Fruit fly (Drosophila melanogaster) whole organism, embryonic: ENCODE data around the gene CG43248.

ENCODE experiments used
- Antp ChIP-seq: fragments of 200-800 bp; sonication (Bioruptor generic); optimal IDR thresholded peaks from 3 replicates; lab custom pipeline; 2016; ENCODE audit warnings: missing biosample characterization, missing genetic modification characterization
- Atf-2 ChIP-seq: fragments of 200-800 bp; sonication (Bioruptor generic); optimal IDR thresholded peaks from 2 replicates; lab custom pipeline; 2016; ENCODE audit warnings: missing biosample characterization, missing genetic modification characterization
- Atf3 ChIP-seq: fragments of 200-800 bp; sonication (Bioruptor generic); optimal IDR thresholded peaks from 3 replicates; lab custom pipeline; 2016; ENCODE audit warnings: missing biosample characterization, missing genetic modification characterization
- BEAF-32 ChIP-seq: fragments of 200-800 bp; sonication (Bioruptor generic); optimal IDR thresholded peaks from 3 replicates; lab custom pipeline; 2017; ENCODE audit warnings: missing biosample characterization, missing genetic modification characterization, mild to moderate bottlenecking, moderate library complexity, missing genetic modification reagents
- BtbVII ChIP-seq: fragments of 200-800 bp; sonication (Bioruptor generic); optimal IDR thresholded peaks from 3 replicates; lab custom pipeline; 2017; ENCODE audit warnings: missing biosample characterization, mild to moderate bottlenecking, missing genetic modification characterization
- CG10366 ChIP-seq: fragments of 200-800 bp; sonication (Bioruptor generic); IDR thresholded peaks from 2 replicates; pipeline ENCODE4 v1.3.6; 2022; ENCODE audit warnings: missing biosample characterization, missing genetic modification characterization
- CG12104 ChIP-seq: fragments of 200-800 bp; sonication (Bioruptor generic); optimal IDR thresholded peaks from 3 replicates; lab custom pipeline; 2016; ENCODE audit warnings: missing biosample characterization, missing genetic modification characterization
- CG12659 ChIP-seq: fragments of 200-800 bp; sonication (Bioruptor generic); optimal IDR thresholded peaks from 3 replicates; lab custom pipeline; 2017; ENCODE audit warnings: mild to moderate bottlenecking, missing biosample characterization, missing genetic modification reagents, missing genetic modification characterization
- CG13894 ChIP-seq: fragments of 200-800 bp; sonication (Bioruptor generic); optimal IDR thresholded peaks from 3 replicates; lab custom pipeline; 2018; ENCODE audit warnings: missing biosample characterization, mild to moderate bottlenecking, missing genetic modification characterization, moderate library complexity
- CG14710 ChIP-seq: fragments of 200-800 bp; sonication (Bioruptor generic); optimal IDR thresholded peaks from 3 replicates; lab custom pipeline; 2019; ENCODE audit warnings: missing biosample characterization, mild to moderate bottlenecking, missing genetic modification characterization, moderate library complexity
- CG17612 ChIP-seq: fragments of 200-800 bp; sonication (Bioruptor generic); IDR thresholded peaks from 2 replicates; pipeline ENCODE4 v1.3.6; 2022; ENCODE audit warnings: missing biosample characterization, missing genetic modification characterization
- CG18262 ChIP-seq: fragments of 200-800 bp; optimal IDR thresholded peaks from 3 replicates; lab custom pipeline; 2019; ENCODE audit warnings: missing biosample characterization, mild to moderate bottlenecking, missing genetic modification characterization, moderate library complexity
- CG2199 ChIP-seq: fragments of 200-800 bp; sonication (Bioruptor generic); IDR thresholded peaks from 3 replicates; pipeline ENCODE4 v1.3.6; 2022; ENCODE audit warnings: missing biosample characterization, missing genetic modification characterization
- CG31388 ChIP-seq: fragments of 200-800 bp; sonication (Bioruptor generic); optimal IDR thresholded peaks from 2 replicates; lab custom pipeline; 2016; ENCODE audit warnings: missing biosample characterization, missing genetic modification characterization
- CG34224 ChIP-seq: fragments of 200-800 bp; sonication (Bioruptor generic); IDR thresholded peaks from 3 replicates; pipeline ENCODE4 v1.3.6; 2022; ENCODE audit warnings: missing biosample characterization, missing genetic modification characterization; ENCODE audit not compliant: partially characterized antibody
- CG4617 ChIP-seq: fragments of 200-800 bp; sonication (Bioruptor generic); optimal IDR thresholded peaks from 3 replicates; lab custom pipeline; 2016; ENCODE audit warnings: missing biosample characterization, missing genetic modification characterization, borderline replicate concordance
- CG7372 ChIP-seq: fragments of 200-800 bp; sonication (Bioruptor generic); IDR thresholded peaks from 2 replicates; pipeline ENCODE4 v1.3.6; 2022; ENCODE audit warnings: missing biosample characterization, missing genetic modification characterization
- Dp ChIP-seq: fragments of 200-800 bp; sonication (Bioruptor generic); optimal IDR thresholded peaks from 2 replicates; lab custom pipeline; 2018; ENCODE audit warnings: missing biosample characterization, mild to moderate bottlenecking, missing genetic modification characterization, moderate library complexity
- E2f2 ChIP-seq: fragments of 200-800 bp; sonication (Bioruptor generic); IDR thresholded peaks from 2 replicates; pipeline ENCODE4 v1.3.6; 2022; ENCODE audit warnings: missing biosample characterization, missing genetic modification characterization
- Fer2 ChIP-seq: fragments of 200-800 bp; sonication (Bioruptor generic); optimal IDR thresholded peaks from 2 replicates; lab custom pipeline; 2018; ENCODE audit warnings: missing biosample characterization, mild to moderate bottlenecking, missing genetic modification characterization, moderate library complexity
- H2.0 ChIP-seq: fragments of 200-800 bp; sonication (Bioruptor generic); IDR thresholded peaks from 2 replicates; pipeline ENCODE4 v1.3.6; 2022; ENCODE audit warnings: missing biosample characterization, missing genetic modification characterization
- HmgD ChIP-seq: fragments of 200-800 bp; sonication (Bioruptor generic); optimal IDR thresholded peaks from 3 replicates; lab custom pipeline; 2016; ENCODE audit warnings: missing biosample characterization, missing genetic modification characterization
- Lim3 ChIP-seq: fragments of 200-800 bp; sonication (Bioruptor generic); IDR thresholded peaks from 2 replicates; pipeline ENCODE4 v1.3.6; 2022; ENCODE audit warnings: missing biosample characterization, missing genetic modification characterization
- MBD-R2 ChIP-seq: fragments of 200-800 bp; sonication (Bioruptor generic); IDR thresholded peaks from 2 replicates; pipeline ENCODE4 v1.3.6; 2022; ENCODE audit warnings: missing biosample characterization, missing genetic modification characterization
- MESR4 ChIP-seq: fragments of 200-800 bp; sonication (Bioruptor generic); optimal IDR thresholded peaks from 2 replicates; lab custom pipeline; 2018; ENCODE audit warnings: missing biosample characterization, mild to moderate bottlenecking, missing genetic modification characterization, moderate library complexity
- Med ChIP-seq: fragments of 200-800 bp; sonication (Bioruptor generic); peaks from one replicate; lab custom pipeline; 2016; ENCODE audit warnings: missing biosample characterization, missing genetic modification characterization, mild to moderate bottlenecking, inconsistent platforms, moderate library complexity
- Myb ChIP-seq: fragments of 200-800 bp; sonication (Bioruptor generic); optimal IDR thresholded peaks from 2 replicates; lab custom pipeline; 2016; ENCODE audit warnings: missing biosample characterization, missing genetic modification characterization
- Pdp1 ChIP-seq, 2 experiments: fragments of 200-800 bp; sonication (Bioruptor generic); optimal IDR thresholded peaks; 3 replicates each; lab custom pipeline; 2016; ENCODE audit warnings: missing biosample characterization in 2 of 2, missing genetic modification characterization in 2 of 2, mild to moderate bottlenecking in 1 of 2, moderate library complexity in 1 of 2
- Ravus ChIP-seq: fragments of 200-800 bp; sonication (Bioruptor generic); IDR thresholded peaks from 2 replicates; pipeline ENCODE4 v1.3.6; 2022; ENCODE audit warnings: missing biosample characterization, missing genetic modification characterization
- Scr ChIP-seq: fragments of 200-800 bp; sonication (Bioruptor generic); IDR thresholded peaks from 2 replicates; pipeline ENCODE4 v1.3.6; 2022; ENCODE audit warnings: missing biosample characterization, missing genetic modification characterization; ENCODE audit not compliant: partially characterized antibody
- Sin3A ChIP-seq: fragments of >200 bp; optimal IDR thresholded peaks from 2 replicates; lab custom pipeline; 2018
- Trl ChIP-seq, 3 experiments: fragments of >200 bp in 2 of 3; fragments of 200-800 bp in 1 of 3; sonication (Bioruptor generic) in 1 of 3; optimal IDR thresholded peaks; 2 replicates in 1 of 3; 3 replicates in 2 of 3; lab custom pipeline; 2016 to 2017; ENCODE audit warnings: missing biosample characterization in 1 of 3, missing genetic modification characterization in 1 of 3
- Usf ChIP-seq: fragments of 200-800 bp; sonication (Bioruptor generic); optimal IDR thresholded peaks from 2 replicates; lab custom pipeline; 2017; ENCODE audit warnings: missing genotype, missing biosample characterization, missing genetic modification characterization
- crp ChIP-seq, 2 experiments: fragments of 200-800 bp; sonication (Bioruptor generic); optimal IDR thresholded peaks; 2 replicates in 1 of 2; 3 replicates in 1 of 2; lab custom pipeline; 2017; ENCODE audit warnings: missing biosample characterization in 2 of 2, missing genetic modification characterization in 2 of 2, mild to moderate bottlenecking in 1 of 2, moderate library complexity in 1 of 2
- dan ChIP-seq: fragments of 200-800 bp; sonication (Bioruptor generic); IDR thresholded peaks from 2 replicates; pipeline ENCODE4 v1.3.6; 2022; ENCODE audit warnings: missing biosample characterization, missing genetic modification characterization
- danr ChIP-seq: fragments of 200-800 bp; sonication (Bioruptor generic); IDR thresholded peaks from 2 replicates; pipeline ENCODE4 v1.3.6; 2022; ENCODE audit warnings: missing biosample characterization, missing genetic modification characterization
- dimm ChIP-seq: fragments of 200-800 bp; sonication (Bioruptor generic); IDR thresholded peaks from 2 replicates; pipeline ENCODE4 v1.3.6; 2022; ENCODE audit warnings: missing biosample characterization, missing genetic modification characterization
- esg ChIP-seq: fragments of 200-800 bp; sonication (Bioruptor generic); conservative IDR thresholded peaks from 2 replicates; pipeline ENCODE4 v1.3.6; 2022; ENCODE audit warnings: missing biosample characterization, missing genetic modification characterization
- ewg ChIP-seq: fragments of 200-800 bp; sonication (Bioruptor generic); optimal IDR thresholded peaks from 3 replicates; lab custom pipeline; 2017; ENCODE audit warnings: mild to moderate bottlenecking, missing biosample characterization, missing genetic modification reagents, missing genetic modification characterization
- exex ChIP-seq: fragments of 200-800 bp; sonication (Bioruptor generic); optimal IDR thresholded peaks from 4 replicates; lab custom pipeline; 2018; ENCODE audit warnings: missing biosample characterization, mild to moderate bottlenecking, missing genetic modification characterization, moderate library complexity
- gfzf ChIP-seq: fragments of 200-800 bp; sonication (Bioruptor generic); optimal IDR thresholded peaks from 2 replicates; lab custom pipeline; 2016; ENCODE audit warnings: missing biosample characterization, mild to moderate bottlenecking, missing genetic modification characterization, moderate library complexity
- mirr ChIP-seq: fragments of 200-800 bp; sonication (Bioruptor generic); optimal IDR thresholded peaks from 3 replicates; lab custom pipeline; 2018; ENCODE audit warnings: missing biosample characterization, mild to moderate bottlenecking, missing genetic modification characterization
- pb ChIP-seq: fragments of 200-800 bp; sonication (Bioruptor generic); optimal IDR thresholded peaks from 3 replicates; lab custom pipeline; 2016; ENCODE audit warnings: missing biosample characterization, missing genetic modification characterization
- pzg ChIP-seq: fragments of 200-800 bp; sonication (Bioruptor generic); optimal IDR thresholded peaks from 3 replicates; lab custom pipeline; 2018; ENCODE audit warnings: missing biosample characterization, mild to moderate bottlenecking, missing genetic modification characterization, moderate library complexity
- sens ChIP-seq: fragments of 200-800 bp; sonication (Bioruptor generic); peaks from one replicate; lab custom pipeline; 2016; ENCODE audit warnings: missing biosample characterization, missing genetic modification characterization
- sr ChIP-seq: fragments of 200-800 bp; sonication (Bioruptor generic); IDR thresholded peaks from 3 replicates; pipeline ENCODE4 v1.3.6; 2022; ENCODE audit warnings: missing biosample characterization, missing genetic modification characterization
- stwl ChIP-seq: fragments of 200-800 bp; sonication (Bioruptor generic); optimal IDR thresholded peaks from 3 replicates; lab custom pipeline; 2018; ENCODE audit warnings: missing biosample characterization, mild to moderate bottlenecking, missing genetic modification characterization, moderate library complexity
- trem ChIP-seq: fragments of 200-800 bp; optimal IDR thresholded peaks from 3 replicates; lab custom pipeline; 2019; ENCODE audit warnings: missing biosample characterization, mild to moderate bottlenecking, missing genetic modification characterization, moderate library complexity
- wdn ChIP-seq: fragments of 200-800 bp; sonication (Bioruptor generic); IDR thresholded peaks from 2 replicates; pipeline ENCODE4 v1.3.6; 2022; ENCODE audit warnings: missing biosample characterization, missing genetic modification characterization

CG43248 gene

DNA sequence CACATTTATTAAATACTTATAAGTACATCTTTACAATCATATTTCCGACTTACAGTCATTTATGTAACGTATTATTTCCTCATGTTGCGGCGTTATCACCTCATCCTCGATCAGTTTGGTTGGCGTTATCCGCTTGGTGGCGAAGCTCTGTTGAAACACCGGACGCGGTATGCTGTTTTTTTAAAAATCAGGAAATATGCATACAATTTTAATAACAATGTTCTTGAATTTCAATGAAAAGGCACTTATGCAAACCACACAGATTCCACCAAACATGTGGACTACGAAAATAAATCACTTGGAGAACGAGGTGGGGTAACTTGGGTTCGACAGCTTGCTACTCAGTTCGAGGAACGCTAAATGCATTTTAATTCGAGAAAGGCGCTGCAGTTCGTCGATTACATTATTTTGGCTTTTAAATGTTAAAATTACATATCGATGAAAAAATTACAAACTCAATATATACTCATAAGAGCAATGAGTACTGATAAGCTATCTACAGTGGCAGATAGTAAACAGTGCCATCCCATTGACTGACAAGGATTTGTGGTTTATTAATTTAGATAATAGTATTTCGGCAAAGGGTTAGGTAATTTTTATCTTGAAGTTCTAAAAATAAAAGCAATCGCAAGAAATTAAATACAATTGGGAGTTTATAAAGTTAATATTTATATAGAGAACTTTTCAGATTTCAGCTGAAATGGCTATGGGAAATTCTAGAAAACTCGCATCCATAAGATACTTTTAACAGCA, 24.9 kb downstream of the CG43248 start:
- TF ChIP-seq CG31388 (GFP tag; lab: Kevin White, UChicago) (no peak), Antp (GFP tag; lab: Kevin White, UChicago) (no peak), dimm (GFP tag; lab: Robert Waterston, UW) (no peak), Ravus (no peak), esg (GFP tag; lab: Robert Waterston, UW) (no peak), mirr (GFP tag; lab: Kevin White, UChicago) (peak; percentile 8), wdn (no peak), exex (tag; lab: Kevin White, UChicago) (peak; percentile 25), crp (GFP tag; optimal IDR thresholded peaks at IDR 0.05; lab: Kevin White, UChicago) (no peak), ewg (no peak), Atf3 (GFP tag; lab: Kevin White, UChicago) (no peak), dan (GFP tag; lab: Robert Waterston, UW) (no peak), Fer2 (tag; lab: Kevin White, UChicago) (no peak), Trl (optimal IDR thresholded peaks at IDR 0.05; lab: Kevin White, UChicago) (no peak), Trl (GFP tag; optimal IDR thresholded peaks at IDR 0.05; lab: Kevin White, UChicago) (no peak), Pdp1 (GFP tag; optimal IDR thresholded peaks at IDR 0.05; lab: Kevin White, UChicago) (peak in 1 of 2 experiments; percentile 58), BtbVII (GFP tag; lab: Kevin White, UChicago) (peak; percentile 11), sens (GFP tag; lab: Kevin White, UChicago) (peak; percentile 66), Med (peak; percentile 21), Atf-2 (GFP tag; lab: Kevin White, UChicago) (no peak)

- TF ChIP-seq MBD-R2 (GFP tag; lab: Robert Waterston, UW) (peak; percentile 63), CG34224 (GFP tag; lab: Robert Waterston, UW) (no peak), CG13894 (tag; lab: Kevin White, UChicago) (no peak), pb (GFP tag; lab: Kevin White, UChicago) (no peak), CG2199 (no peak), CG17612 (no peak), E2f2 (peak; percentile 81), CG18262 (tag; lab: Kevin White, UChicago) (no peak), danr (GFP tag; lab: Robert Waterston, UW) (no peak), CG7372 (GFP tag; lab: Robert Waterston, UW) (no peak), HmgD (no peak), Sin3A (no peak), Myb (GFP tag; lab: Kevin White, UChicago) (peak; percentile 43), H2.0 (no peak), gfzf (GFP tag; lab: Kevin White, UChicago) (peak; percentile 62), pzg (peak; percentile 38), stwl (tag; lab: Kevin White, UChicago) (peak; percentile 78), sr (GFP tag; lab: Robert Waterston, UW) (no peak), CG10366 (GFP tag; lab: Robert Waterston, UW) (no peak), Usf (GFP tag; lab: Kevin White, UChicago) (no peak), CG12104 (GFP tag; lab: Kevin White, UChicago) (no peak), Scr (GFP tag; lab: Robert Waterston, UW) (0 out of 2 replicates have a peak, but pooled peaks have one; percentile 22), Lim3 (GFP tag; lab: Robert Waterston, UW) (no peak), CG4617 (GFP tag; lab: Kevin White, UChicago) (peak; percentile 14), BEAF-32 (GFP tag; lab: Kevin White, UChicago) (peak; percentile 56), CG14710 (tag; lab: Kevin White, UChicago) (peak; percentile 64), Dp (GFP tag; lab: Kevin White, UChicago) (peak; percentile 72), trem (tag; lab: Kevin White, UChicago) (peak; percentile 31), CG12659 (GFP tag; lab: Kevin White, UChicago) (peak; percentile 5), MESR4 (GFP tag; lab: Kevin White, UChicago) (peak; percentile 32)
These were observed 26.6 kb downstream of the CG43248 start, which contains the start of gene CG7857 for dm6 chr3L:15504687-15505086. TSS of gene CG7857 (minus strand) at chr3L:15504894.
